Fruit fly (Drosophila melanogaster) Kc167 (cell line): ENCODE measurements around the gene Snx6.

ENCODE experiments used
- Myc ChIP-seq: fragments of >200 bp; optimal IDR thresholded peaks from 2 replicates; lab custom pipeline; 2017; ENCODE audit warnings: missing external identifiers
- Sin3A ChIP-seq: fragments of >200 bp; optimal IDR thresholded peaks from 2 replicates; lab custom pipeline; 2018; ENCODE audit warnings: missing external identifiers
- h ChIP-seq: fragments of >200 bp; optimal IDR thresholded peaks from 3 replicates; lab custom pipeline; 2018; ENCODE audit warnings: missing external identifiers
- insv ChIP-seq: fragments of >200 bp; optimal IDR thresholded peaks from 3 replicates; lab custom pipeline; 2018; ENCODE audit warnings: missing external identifiers
- psq ChIP-seq: fragments of >200 bp; optimal IDR thresholded peaks from 2 replicates; lab custom pipeline; 2017; ENCODE audit warnings: missing external identifiers
- ttk ChIP-seq: sonication (Bioruptor generic); optimal IDR thresholded peaks from 2 replicates; lab custom pipeline; 2017; ENCODE audit warnings: missing external identifiers

Gene Snx6

DNA sequence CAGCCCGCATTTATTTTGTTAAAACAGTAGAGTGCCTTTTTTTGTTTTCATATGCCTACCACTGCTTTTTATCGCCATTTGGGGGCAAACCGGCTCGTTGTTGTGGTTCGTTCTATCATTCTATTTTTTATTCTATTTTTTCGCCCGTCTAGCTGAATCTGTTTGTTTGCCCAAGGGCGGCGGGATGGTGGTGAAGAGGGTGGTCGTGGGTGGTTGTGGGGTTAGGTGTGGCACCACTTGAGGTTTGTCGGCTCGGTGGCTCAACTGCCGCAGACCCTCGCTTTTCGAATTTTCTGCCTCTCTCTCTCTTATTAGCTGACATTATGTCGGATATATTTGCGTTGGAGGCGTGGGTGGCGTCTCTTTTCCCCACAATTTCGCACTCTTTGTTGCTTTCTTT, 49.0 kb downstream of the Snx6 start:
- TF ChIP-seq h (no peak), psq (lab: Kevin White, UChicago) (no peak), insv (no peak), Sin3A (lab: Kevin White, UChicago) (no peak), Myc (no peak), ttk (lab: Kevin White, UChicago) (no peak)

dm6 chr2L:8170600-8171182, 49.9 kb downstream of the Snx6 start:
- TF ChIP-seq insv (no peak), Sin3A (lab: Kevin White, UChicago) (no peak), Myc (no peak), ttk (lab: Kevin White, UChicago) (no peak), psq (lab: Kevin White, UChicago) (no peak), h (no peak)

DNA sequence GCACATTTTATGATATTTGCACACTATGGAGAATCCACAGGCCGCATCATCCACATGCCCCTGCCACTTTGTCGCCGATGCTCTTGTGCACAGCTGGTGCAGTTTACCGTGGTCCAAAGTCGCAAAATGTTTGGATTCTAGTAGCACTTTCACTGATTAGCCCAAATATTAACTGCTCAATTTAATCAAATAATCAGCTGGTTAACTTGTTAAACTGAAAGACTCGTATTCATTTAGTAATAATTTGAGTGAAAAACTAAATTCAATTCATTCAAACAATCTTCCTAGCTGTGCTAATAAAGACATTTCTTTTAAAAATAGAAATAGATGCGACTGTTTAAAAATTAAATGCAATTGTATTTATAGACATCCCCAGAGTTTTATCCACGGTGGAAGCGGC, 52.5 kb downstream of the Snx6 start:
- TF ChIP-seq h (no peak), psq (lab: Kevin White, UChicago) (no peak), Myc (no peak), ttk (lab: Kevin White, UChicago) (no peak), insv (no peak), Sin3A (lab: Kevin White, UChicago) (no peak)
